Worm (Caenorhabditis elegans) whole organism, L3 larva: ENCODE data around the gene T05B4.13.

Experiments used
- ceh-28 ChIP-seq: fragments of 150-350 bp; optimal IDR thresholded peaks from 2 replicates; lab custom pipeline; 2014; ENCODE audit warnings: missing biosample characterization, missing genetic modification reagents, missing genetic modification characterization
- elt-3 ChIP-seq, 3 experiments: fragments of 150-350 bp in 1 of 3; sonication (generic microtip) in 2 of 3; optimal IDR thresholded peaks; 2 replicates in 2 of 3; 4 replicates in 1 of 3; lab custom pipeline; 2014 to 2017; ENCODE audit warnings: missing biosample characterization in 3 of 3, missing genetic modification characterization in 3 of 3
- nhr-28 ChIP-seq: fragments of 150-350 bp; optimal IDR thresholded peaks from 2 replicates; lab custom pipeline; 2014; ENCODE audit warnings: missing biosample characterization, missing genetic modification characterization
- pqm-1 ChIP-seq: fragments of 150-350 bp; optimal IDR thresholded peaks from 2 replicates; lab custom pipeline; 2017; ENCODE audit warnings: missing biosample characterization, missing genetic modification characterization, inconsistent platforms
- zag-1 ChIP-seq: fragments of 150-350 bp; optimal IDR thresholded peaks from 2 replicates; lab custom pipeline; 2014; ENCODE audit warnings: missing biosample characterization, missing genetic modification characterization
- ztf-4 ChIP-seq: fragments of 150-350 bp; optimal IDR thresholded peaks from 2 replicates; lab custom pipeline; 2014; ENCODE audit warnings: missing biosample characterization, missing genetic modification characterization

DNA sequence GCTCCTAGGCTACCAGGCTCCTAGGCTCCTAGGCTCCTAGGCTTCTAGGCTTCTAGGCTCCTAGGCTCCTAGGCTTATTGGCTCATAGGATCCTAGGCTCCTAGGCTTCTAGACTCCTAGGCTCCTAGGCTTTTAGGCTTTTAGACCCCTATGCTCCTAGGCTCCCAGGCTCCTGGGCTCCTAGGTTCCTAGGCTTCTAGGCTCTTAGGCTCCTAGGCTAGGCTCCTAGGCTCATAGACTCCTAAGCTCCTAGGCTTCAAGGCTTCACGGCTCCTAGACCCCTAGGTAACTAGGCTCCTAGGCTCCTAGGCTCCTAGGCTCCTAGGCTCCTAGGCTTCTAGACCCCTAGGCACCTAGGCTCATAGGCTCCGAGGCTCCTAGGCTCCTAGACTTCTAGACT lies 24.1 kb upstream of the T05B4.13 start:
- TF ChIP-seq ztf-4 (no peak), nhr-28 (tag; lab: Kevin White, UChicago) (no peak), pqm-1 (tag; lab: Kevin White, UChicago) (no peak), ceh-28 (tag; lab: Kevin White, UChicago) (no peak), elt-3 (tag; optimal IDR thresholded peaks at IDR 0.05; lab: Kevin White, UChicago) (no peak), zag-1 (tag; lab: Kevin White, UChicago) (no peak)
